Worm (Caenorhabditis elegans) whole organism, L3 larva: Measurements from ENCODE around the gene dpyd-1.

Source experiments
- ZK546.5 ChIP-seq: sonication (generic microtip); optimal IDR thresholded peaks from 2 replicates; lab custom pipeline; 2017; ENCODE audit warnings: missing biosample characterization, missing genetic modification characterization
- aly-2 ChIP-seq: fragments of 150-350 bp; optimal IDR thresholded peaks from 2 replicates; lab custom pipeline; 2014; ENCODE audit warnings: missing biosample characterization, missing genetic modification characterization
- ceh-16 ChIP-seq: sonication (generic microtip); optimal IDR thresholded peaks from 2 replicates; lab custom pipeline; 2017; ENCODE audit warnings: missing biosample characterization, missing genetic modification characterization
- egl-27 ChIP-seq: sonication (generic microtip); optimal IDR thresholded peaks from 4 replicates; lab custom pipeline; 2017; ENCODE audit warnings: missing biosample characterization, missing genetic modification reagents, missing genetic modification characterization
- elt-1 ChIP-seq: fragments of 150-350 bp; optimal IDR thresholded peaks from 2 replicates; lab custom pipeline; 2014; ENCODE audit warnings: missing biosample characterization, missing genetic modification characterization
- elt-2 ChIP-seq: sonication (generic microtip); optimal IDR thresholded peaks from 2 replicates; lab custom pipeline; 2016; ENCODE audit warnings: missing genetic modification reagents, mild to moderate bottlenecking, missing genetic modification characterization, missing compliant biosample characterization
- elt-3 ChIP-seq, 3 experiments: fragments of 150-350 bp in 1 of 3; sonication (generic microtip) in 2 of 3; optimal IDR thresholded peaks; 2 replicates in 2 of 3; 4 replicates in 1 of 3; lab custom pipeline; 2014 to 2017; ENCODE audit warnings: missing biosample characterization in 3 of 3, missing genetic modification characterization in 3 of 3
- fkh-10 ChIP-seq: sonication (generic microtip); optimal IDR thresholded peaks from 2 replicates; lab custom pipeline; 2017; ENCODE audit warnings: missing biosample characterization, missing genetic modification reagents, missing genetic modification characterization
- fkh-2 ChIP-seq: fragments of 150-350 bp; optimal IDR thresholded peaks from 2 replicates; lab custom pipeline; 2014; ENCODE audit warnings: missing biosample characterization, missing genetic modification reagents, missing genetic modification characterization
- lin-39 ChIP-seq: fragments of 150-350 bp; optimal IDR thresholded peaks from 2 replicates; lab custom pipeline; 2018; ENCODE audit warnings: missing biosample characterization, missing genetic modification reagents, missing genetic modification characterization
- nfya-1 ChIP-seq: sonication (generic microtip); optimal IDR thresholded peaks from 2 replicates; lab custom pipeline; 2017; ENCODE audit warnings: missing genetic modification characterization, mild to moderate bottlenecking, missing compliant biosample characterization, antibody characterized with exemption, moderate library complexity; ENCODE audit not compliant: insufficient read depth
- nhr-11 ChIP-seq: fragments of 150-350 bp; optimal IDR thresholded peaks from 2 replicates; lab custom pipeline; 2014; ENCODE audit warnings: missing biosample characterization, missing genetic modification characterization
- nhr-23 ChIP-seq: fragments of 150-350 bp; optimal IDR thresholded peaks from 2 replicates; lab custom pipeline; 2014; ENCODE audit warnings: missing biosample characterization, missing genetic modification reagents, missing genetic modification characterization
- nhr-25 ChIP-seq: sonication (generic microtip); optimal IDR thresholded peaks from 2 replicates; lab custom pipeline; 2017; ENCODE audit warnings: missing biosample characterization, missing genetic modification characterization
- nhr-77 ChIP-seq: fragments of 150-350 bp; optimal IDR thresholded peaks from 2 replicates; lab custom pipeline; 2014; ENCODE audit warnings: missing biosample characterization, missing genetic modification characterization
- pha-4 ChIP-seq: fragments of 150-350 bp; optimal IDR thresholded peaks from 2 replicates; lab custom pipeline; 2014; ENCODE audit warnings: missing biosample characterization, missing genetic modification reagents, missing genetic modification characterization
- pqm-1 ChIP-seq: fragments of 150-350 bp; optimal IDR thresholded peaks from 2 replicates; lab custom pipeline; 2017; ENCODE audit warnings: missing biosample characterization, missing genetic modification characterization, inconsistent platforms
- sea-2 ChIP-seq: fragments of 150-350 bp; sonication (generic microtip); optimal IDR thresholded peaks from 4 replicates; lab custom pipeline; 2014; ENCODE audit warnings: missing biosample characterization, missing genetic modification reagents, missing genetic modification characterization
- snpc-4 ChIP-seq: fragments of 150-350 bp; optimal IDR thresholded peaks from 2 replicates; lab custom pipeline; 2014; ENCODE audit warnings: missing biosample characterization, missing genetic modification characterization
- unc-62 ChIP-seq: fragments of 150-350 bp; sonication (generic microtip); optimal IDR thresholded peaks from 4 replicates; lab custom pipeline; 2014; ENCODE audit warnings: missing biosample characterization, missing genetic modification reagents, missing genetic modification characterization
- ztf-4 ChIP-seq: fragments of 150-350 bp; optimal IDR thresholded peaks from 2 replicates; lab custom pipeline; 2014; ENCODE audit warnings: missing biosample characterization, missing genetic modification characterization

dpyd-1 gene

DNA sequence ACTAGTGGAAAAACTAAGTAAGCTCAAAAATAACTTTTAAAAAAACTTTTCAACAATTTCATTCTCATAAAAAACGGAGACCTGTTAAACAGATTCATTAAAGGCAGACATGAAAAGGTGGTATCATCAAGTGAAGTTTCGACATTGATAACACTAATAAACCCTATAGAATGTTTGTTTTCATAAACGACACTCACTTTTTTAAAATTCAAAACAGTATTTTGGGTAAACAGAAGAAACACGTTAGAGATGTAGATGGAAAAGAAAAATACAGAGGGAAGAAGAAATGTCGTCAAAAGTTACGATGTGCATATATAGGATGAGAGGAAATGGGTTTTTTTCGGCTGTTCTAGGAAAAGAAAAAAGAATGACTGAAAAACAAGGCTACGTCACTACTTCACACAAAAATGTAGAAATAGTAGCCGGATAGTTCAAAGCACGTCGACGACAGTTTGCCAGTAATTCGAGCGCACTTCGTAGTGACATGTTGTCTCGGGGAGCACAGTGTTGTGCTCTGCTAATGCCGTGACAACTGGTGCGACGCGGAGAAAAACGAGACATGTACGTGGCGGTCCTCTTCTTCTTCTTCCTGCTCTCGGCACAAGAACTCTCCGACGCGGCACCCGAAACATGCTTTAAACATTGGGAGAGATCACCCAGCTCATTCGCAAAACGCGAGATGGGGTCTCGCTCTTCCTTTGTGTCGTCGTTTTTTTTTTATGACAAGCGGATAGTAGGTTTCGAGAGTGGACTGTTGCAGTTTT is 41.6 kb downstream of the dpyd-1 start:
- TF ChIP-seq lin-39 (tag; lab: Kevin White, UChicago): peak; percentile 26
- TF ChIP-seq sea-2 (GFP tag; lab: Kevin White, UChicago): no peak
- peak; percentile 16 for TF ChIP-seq nfya-1 (tag; lab: Kevin White, UChicago)
- no peak for TF ChIP-seq aly-2 (tag; lab: Kevin White, UChicago)
- peak; percentile 72 for TF ChIP-seq pha-4 (tag; lab: Kevin White, UChicago)
- TF ChIP-seq fkh-2 (tag; lab: Kevin White, UChicago): no peak

DNA sequence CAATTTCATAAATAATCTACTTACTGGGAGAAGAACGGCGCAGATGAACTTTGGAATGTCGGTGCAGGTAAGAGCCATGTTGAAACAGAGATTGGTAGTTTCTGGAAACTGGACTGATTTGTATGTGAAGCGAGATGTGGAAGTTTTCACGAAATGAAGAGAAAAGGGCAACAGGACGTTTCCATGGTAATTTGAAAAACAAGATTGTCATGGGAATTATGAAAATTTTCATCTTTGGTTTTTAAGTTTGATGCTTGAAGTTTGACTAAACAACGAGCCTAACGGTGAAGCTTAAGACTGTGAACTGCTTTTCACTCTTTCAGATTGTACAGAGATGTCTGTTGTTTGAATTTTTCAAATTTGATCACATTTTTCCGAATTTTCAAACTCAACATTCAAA is 44.6 kb downstream of the dpyd-1 start, which contains the start of gene T23F2.3:
Gene T23F2.3, minus strand, starts transcription at position 101 of the 400 bp plus-strand sequence.
- no peak for TF ChIP-seq nhr-11 (tag; lab: Kevin White, UChicago)

ce11 chrX:5512707-5513106 is 45.0 kb downstream of the dpyd-1 start:
- TF ChIP-seq pha-4 (tag; lab: Kevin White, UChicago): peak; percentile 36
- TF ChIP-seq elt-3 (tag; optimal IDR thresholded peaks at IDR 0.05; lab: Kevin White, UChicago): no peak

DNA sequence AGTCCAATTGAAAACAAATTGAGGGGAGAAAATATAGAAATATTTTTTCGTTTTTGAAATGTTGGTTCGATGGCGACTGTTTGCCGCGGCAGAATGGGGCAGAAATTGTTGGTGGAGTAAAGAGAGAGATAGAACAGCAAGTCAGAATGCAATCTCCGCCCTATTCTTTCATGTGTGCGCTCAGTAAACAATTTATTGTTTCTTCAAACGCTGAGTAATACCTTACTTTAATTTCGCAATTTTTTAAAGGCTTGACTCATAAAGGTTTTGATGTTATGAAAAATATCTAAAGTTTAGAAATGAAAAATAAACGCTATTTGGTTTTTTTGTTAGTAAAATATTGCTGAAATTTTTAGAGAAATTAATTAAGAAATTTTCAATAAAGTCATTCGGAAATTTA is 46.7 kb downstream of the dpyd-1 start:
- TF ChIP-seq pha-4 (tag; lab: Kevin White, UChicago) (peak; percentile 70), ztf-4 (no peak)

DNA sequence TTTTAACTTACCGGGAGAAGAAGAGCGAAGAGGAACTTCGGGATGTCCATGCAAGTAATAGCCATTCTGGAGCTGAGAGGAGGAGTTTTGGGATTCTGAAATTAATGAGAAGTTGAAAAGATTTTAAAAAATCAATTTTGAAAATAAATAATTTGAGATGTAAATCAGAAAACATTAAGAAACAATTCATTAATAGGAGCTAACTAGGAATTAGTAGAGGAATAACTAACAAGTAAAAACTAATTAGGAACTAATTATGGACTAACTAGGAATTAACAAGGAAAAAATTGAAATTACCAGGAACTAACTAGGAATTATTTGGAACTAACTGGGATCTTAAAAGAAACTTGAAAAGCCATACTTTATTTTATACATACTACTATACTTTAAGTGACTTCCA is 47.3 kb downstream of the dpyd-1 start, which contains the start of gene T23F2.4:
Gene T23F2.4, minus strand, starts transcription at position 101 of the 400 bp plus-strand sequence.
- TF ChIP-seq nhr-23 (no peak), ceh-16 (tag; lab: Kevin White, UChicago) (no peak), lin-39 (tag; lab: Kevin White, UChicago) (no peak)
- TF ChIP-seq, all 47 proteins: peak for 0

DNA sequence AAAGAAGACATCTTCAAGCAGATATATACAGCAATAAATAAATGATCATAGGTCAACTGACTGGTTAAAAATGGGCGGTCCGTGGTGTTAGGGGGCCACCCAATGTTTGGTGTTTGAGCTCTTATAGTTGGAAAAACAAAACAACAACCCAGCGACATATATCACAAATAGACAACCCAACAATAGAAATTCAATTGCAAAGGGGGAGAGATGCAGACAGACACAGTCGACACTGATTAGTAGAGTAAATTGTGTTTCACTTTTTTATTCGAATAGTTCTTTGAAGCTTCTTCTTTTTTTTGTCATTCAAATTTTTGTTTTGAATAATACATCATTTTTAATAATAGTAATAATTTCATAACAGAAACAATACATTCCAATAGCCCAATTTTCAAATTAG is 47.8 kb downstream of the dpyd-1 start:
- TF ChIP-seq elt-1 (no peak), fkh-10 (GFP tag; lab: Kevin White, UChicago) (peak; percentile 3)
- TF ChIP-seq, all 47 proteins: peak for 1

ce11 chrX:5516365-5516764 is 48.7 kb downstream of the dpyd-1 start:
- TF ChIP-seq pqm-1 (tag; lab: Kevin White, UChicago) (peak; percentile 40), elt-2 (tag; lab: Kevin White, UChicago) (peak; percentile 9), pha-4 (tag; lab: Kevin White, UChicago) (peak; percentile 69), fkh-2 (tag; lab: Kevin White, UChicago) (no peak)

- TF ChIP-seq egl-27 (no peak), snpc-4 (tag; lab: Kevin White, UChicago) (no peak), aly-2 (tag; lab: Kevin White, UChicago) (no peak), ZK546.5 (tag; lab: Kevin White, UChicago) (no peak), nhr-11 (tag; lab: Kevin White, UChicago) (peak; percentile 19), nhr-23 (no peak), unc-62 (GFP tag; lab: Kevin White, UChicago) (no peak), nhr-77 (tag; lab: Kevin White, UChicago) (no peak)
Observed at ce11 chrX:5517063-5517462, 49.4 kb downstream of the dpyd-1 start, which contains the start of gene T23F2.5. Gene T23F2.5, minus strand, starts transcription at chrX:5517163.

ce11 chrX:5517844-5518243 is 50.2 kb downstream of the dpyd-1 start:
- TF ChIP-seq ceh-16 (tag; lab: Kevin White, UChicago) (no peak), nfya-1 (tag; lab: Kevin White, UChicago) (peak; percentile 7), nhr-25 (tag; lab: Kevin White, UChicago) (peak; percentile 67)
- TF ChIP-seq, all 47 proteins: peak for 2
